Fruit fly (Drosophila melanogaster) whole organism, wandering third instar larva: ENCODE measurements around the gene S-Lap3.

ENCODE experiments used
- CrebA ChIP-seq: fragments of 200-800 bp; sonication (Bioruptor generic); optimal IDR thresholded peaks from 2 replicates; lab custom pipeline; 2016; ENCODE audit warnings: missing biosample characterization, mild to moderate bottlenecking, missing genetic modification characterization, borderline replicate concordance
- Dfd ChIP-seq: fragments of >200 bp; optimal IDR thresholded peaks from 2 replicates; lab custom pipeline; 2017; ENCODE audit warnings: missing biosample characterization, missing genetic modification characterization
- Hr78 ChIP-seq: fragments of >200 bp; optimal IDR thresholded peaks from 2 replicates; lab custom pipeline; 2017; ENCODE audit warnings: missing biosample characterization, missing genetic modification characterization
- Hr83 ChIP-seq: fragments of 200-300 bp; sonication (Bioruptor generic); optimal IDR thresholded peaks from 2 replicates; lab custom pipeline; 2016; ENCODE audit warnings: missing biosample characterization, mild to moderate bottlenecking, missing genetic modification characterization, moderate library complexity; ENCODE audit not compliant: poor library complexity, severe bottlenecking
- Myc ChIP-seq: fragments of >200 bp; optimal IDR thresholded peaks from 2 replicates; lab custom pipeline; 2017
- N ChIP-seq: fragments of >200 bp; optimal IDR thresholded peaks from 2 replicates; lab custom pipeline; 2018; ENCODE audit warnings: missing biosample characterization, missing external identifiers, missing genetic modification characterization
- OdsH ChIP-seq: fragments of 200-800 bp; sonication (Bioruptor generic); optimal IDR thresholded peaks from 2 replicates; lab custom pipeline; 2016; ENCODE audit warnings: missing biosample characterization, mild to moderate bottlenecking, missing genetic modification characterization
- brk ChIP-seq: fragments of 200-800 bp; sonication (Bioruptor generic); optimal IDR thresholded peaks from 2 replicates; lab custom pipeline; 2016; ENCODE audit warnings: missing biosample characterization, mild to moderate bottlenecking, missing genetic modification characterization
- dl ChIP-seq, 2 experiments: fragments of 175-275, 200-275 bp in 1 of 2; fragments of 200-275 bp in 1 of 2; sonication (Bioruptor generic); optimal IDR thresholded peaks; lab custom pipeline; 2018; ENCODE audit warnings: mild to moderate bottlenecking in 2 of 2, missing biosample characterization in 2 of 2, missing genetic modification characterization in 2 of 2, moderate library complexity in 2 of 2; ENCODE audit not compliant: partially characterized antibody in 2 of 2, insufficient read depth in 1 of 2
- dsf ChIP-seq: sonication (Bioruptor generic); optimal IDR thresholded peaks from 2 replicates; lab custom pipeline; 2016; ENCODE audit warnings: missing biosample characterization, missing genetic modification characterization, borderline replicate concordance
- h ChIP-seq: fragments of 200-800 bp; sonication (Bioruptor generic); optimal IDR thresholded peaks from 3 replicates; lab custom pipeline; 2016; ENCODE audit warnings: missing biosample characterization, mild to moderate bottlenecking, missing genetic modification characterization
- jim ChIP-seq: fragments of 175-275, 200-325 bp; sonication (Bioruptor generic); optimal IDR thresholded peaks from 2 replicates; lab custom pipeline; 2016; ENCODE audit warnings: missing biosample characterization, mild to moderate bottlenecking, missing genetic modification characterization
- psq ChIP-seq: fragments of 200-800 bp; sonication (Bioruptor generic); optimal IDR thresholded peaks from 3 replicates; lab custom pipeline; 2017; ENCODE audit warnings: missing biosample characterization, mild to moderate bottlenecking, missing genetic modification characterization, moderate library complexity
- sage ChIP-seq: fragments of 200-800 bp; sonication (Bioruptor generic); optimal IDR thresholded peaks from 2 replicates; lab custom pipeline; 2016; ENCODE audit warnings: missing biosample characterization, mild to moderate bottlenecking, missing genetic modification characterization

- TF ChIP-seq Dfd (no peak), sage (no peak), psq (GFP tag; lab: Kevin White, UChicago) (no peak), brk (GFP tag; lab: Kevin White, UChicago) (no peak), h (GFP tag; lab: Kevin White, UChicago) (no peak), dl (GFP tag; optimal IDR thresholded peaks at IDR 0.05; lab: Kevin White, UChicago; ENCODE audit: insufficient read depth in 1 of 2, partially characterized antibody in 2 of 2) (no peak), jim (GFP tag; lab: Kevin White, UChicago) (no peak), N (no peak), dsf (GFP tag; lab: Kevin White, UChicago) (no peak), Hr78 (no peak), OdsH (GFP tag; lab: Kevin White, UChicago) (no peak), Myc (no peak), Hr83 (GFP tag; lab: Kevin White, UChicago) (no peak), CrebA (GFP tag; lab: Kevin White, UChicago) (no peak)
These were observed 25.6 kb downstream of the S-Lap3 start, which contains the start of gene S-Lap4 for dm6 chr3L:10490561-10490960.
